Worm (Caenorhabditis elegans): Measurements from ENCODE around the gene F08G2.8.

F08G2.8 gene

ce11 chrII:13896279-13896774, 44.2 kb downstream of the F08G2.8 start:
- TF ChIP-seq zfh-2 (GFP tag; conservative IDR thresholded peaks at IDR 0.05) (peak; percentile 87), nfyb-1 (GFP tag; IDR thresholded peaks at IDR 0.05) (0 out of 2 replicates have a peak, but pooled peaks have one; percentile 27), snpc-1.3 (tag; optimal IDR thresholded peaks at IDR 0.05; ENCODE audit: insufficient read depth) (no peak), lsl-1 (GFP tag; optimal IDR thresholded peaks at IDR 0.05) (no peak), egrh-3 (GFP tag; IDR thresholded peaks at IDR 0.05) (peak; percentile 96)

- TF ChIP-seq snpc-4 (GFP tag; optimal IDR thresholded peaks at IDR 0.05) (no peak), snpc-4 (tag; optimal IDR thresholded peaks at IDR 0.05) (no peak), tbp1 (GFP tag; optimal IDR thresholded peaks at IDR 0.05) (no peak), attf-3 (GFP tag; conservative IDR thresholded peaks at IDR 0.05) (no peak), nfya-2 (GFP tag; IDR thresholded peaks at IDR 0.05) (no peak), rec-8 (tag; optimal IDR thresholded peaks at IDR 0.05) (no peak), egrh-3 (GFP tag; IDR thresholded peaks at IDR 0.05) (no peak), snpc-1.3 (tag; optimal IDR thresholded peaks at IDR 0.05; ENCODE audit: insufficient read depth) (no peak), ztf-25 (GFP tag; IDR thresholded peaks at IDR 0.05) (no peak), sea-2 (GFP tag; IDR thresholded peaks at IDR 0.05) (no peak), C17E4.6 (GFP tag; IDR thresholded peaks at IDR 0.05) (no peak), ceh-58 (GFP tag; IDR thresholded peaks at IDR 0.05) (no peak), B0261.1 (tag; optimal IDR thresholded peaks at IDR 0.05) (no peak), madf-10 (tag; optimal IDR thresholded peaks at IDR 0.05) (no peak), T07F8.4 (tag; optimal IDR thresholded peaks at IDR 0.05) (no peak), hmg-1.2 (GFP tag; IDR thresholded peaks at IDR 0.05) (no peak), ccch-3 (GFP tag; optimal IDR thresholded peaks at IDR 0.05) (no peak), K11D2.4 (GFP tag; IDR thresholded peaks at IDR 0.05) (no peak), ZK185.1 (tag; optimal IDR thresholded peaks at IDR 0.05; ENCODE audit: poor library complexity, severe bottlenecking) (no peak), ekl-4 (GFP tag; IDR thresholded peaks at IDR 0.05) (no peak), unc-62 (GFP tag; optimal IDR thresholded peaks at IDR 0.05) (no peak)
Observed at ce11 chrII:13899777-13900176, 47.7 kb downstream of the F08G2.8 start.

ce11 chrII:13902014-13902413, 49.9 kb downstream of the F08G2.8 start, which contains the start of gene W02B8.1:
TSS of gene W02B8.1 (minus strand) at chrII:13902114.
- TF ChIP-seq zfh-2 (GFP tag; conservative IDR thresholded peaks at IDR 0.05) (no peak), nhr-27 (tag; optimal IDR thresholded peaks at IDR 0.05) (no peak), dox-1 (GFP tag; IDR thresholded peaks at IDR 0.05) (no peak), madf-8 (GFP tag; conservative IDR thresholded peaks at IDR 0.05) (no peak), egl-44 (GFP tag; IDR thresholded peaks at IDR 0.05) (no peak), madf-3 (GFP tag; IDR thresholded peaks at IDR 0.05) (no peak), ztf-26 (tag; optimal IDR thresholded peaks at IDR 0.05) (no peak), aptf-3 (GFP tag; IDR thresholded peaks at IDR 0.05) (no peak), lin-40 (tag; optimal IDR thresholded peaks at IDR 0.05) (no peak), somi-1 (GFP tag; optimal IDR thresholded peaks at IDR 0.05) (no peak), B0336.3 (GFP tag; IDR thresholded peaks at IDR 0.05) (no peak), gei-17 (GFP tag; optimal IDR thresholded peaks at IDR 0.05) (no peak), F49E8.2 (tag; optimal IDR thresholded peaks at IDR 0.05; ENCODE audit: insufficient read depth) (no peak), rcor-1 (GFP tag; IDR thresholded peaks at IDR 0.05) (no peak), akir-1 (GFP tag; optimal IDR thresholded peaks at IDR 0.05) (no peak), F33H1.4 (GFP tag; IDR thresholded peaks at IDR 0.05) (no peak)
